Fruit fly (Drosophila melanogaster) whole organism, wandering third instar larva: ENCODE results near the gene LysE.

ENCODE experiments used
- CG9705 ChIP-seq: fragments of 200-800 bp; sonication (Bioruptor generic); optimal IDR thresholded peaks from 2 replicates; lab custom pipeline; 2018; ENCODE audit warnings: missing biosample characterization, mild to moderate bottlenecking, missing genetic modification characterization
- Hr78 ChIP-seq: fragments of >200 bp; optimal IDR thresholded peaks from 2 replicates; lab custom pipeline; 2017; ENCODE audit warnings: missing biosample characterization, missing genetic modification characterization
- Rel ChIP-seq, 2 experiments: fragments of 200-800 bp; sonication (Bioruptor generic) in 1 of 2; optimal IDR thresholded peaks; 2 replicates in 1 of 2; 3 replicates in 1 of 2; lab custom pipeline; 2016 to 2019; ENCODE audit warnings: mild to moderate bottlenecking in 2 of 2, missing biosample characterization in 2 of 2, missing genetic modification characterization in 2 of 2, moderate library complexity in 1 of 2
- brk ChIP-seq: fragments of 200-800 bp; sonication (Bioruptor generic); optimal IDR thresholded peaks from 2 replicates; lab custom pipeline; 2016; ENCODE audit warnings: missing biosample characterization, mild to moderate bottlenecking, missing genetic modification characterization
- sage ChIP-seq: fragments of 200-800 bp; sonication (Bioruptor generic); optimal IDR thresholded peaks from 2 replicates; lab custom pipeline; 2016; ENCODE audit warnings: missing biosample characterization, mild to moderate bottlenecking, missing genetic modification characterization
- usp ChIP-seq: fragments of >200 bp; optimal IDR thresholded peaks from 2 replicates; lab custom pipeline; 2017; ENCODE audit warnings: missing biosample characterization, missing genetic modification characterization

Gene LysE

dm6 chr3L:1258547-1258946, 45.9 kb downstream of the LysE start:
- TF ChIP-seq Hr78 (GFP tag; lab: Kevin White, UChicago) (no peak), sage (GFP tag; lab: Kevin White, UChicago) (no peak), Rel (GFP tag; optimal IDR thresholded peaks at IDR 0.05; lab: Kevin White, UChicago) (no peak), Rel (tag; optimal IDR thresholded peaks at IDR 0.05; lab: Kevin White, UChicago) (no peak), brk (GFP tag; lab: Kevin White, UChicago) (no peak), usp (GFP tag; lab: Kevin White, UChicago) (no peak), CG9705 (no peak)
